Worm (Caenorhabditis elegans) whole organism, young adult: ENCODE data around the gene unc-49.
"Not testable (repeated sequence)": the region's sequence is repeated elsewhere in the genome, so short reads cannot be mapped to it uniquely, and the experiment has no call there.

Experiments used
- ama-1 ChIP-seq, 3 experiments: fragments of 150-350 bp in 1 of 3; sonication (generic microtip) in 2 of 3; optimal IDR thresholded peaks; 2 replicates each; lab custom pipeline; 2014 to 2018; ENCODE audit warnings: missing biosample characterization in 2 of 3, missing genetic modification characterization in 2 of 3, missing genetic modification reagents in 2 of 3
- lsl-1 ChIP-seq: fragments of 200-800 bp; sonication (Bioruptor generic); optimal IDR thresholded peaks from 2 replicates; lab custom pipeline; 2018; ENCODE audit warnings: mild to moderate bottlenecking, missing genetic modification characterization, moderate library complexity, missing compliant biosample characterization
- nhr-179 ChIP-seq: sonication (generic microtip); optimal IDR thresholded peaks from 2 replicates; lab custom pipeline; 2016; ENCODE audit warnings: mild to moderate bottlenecking, missing genetic modification characterization, missing compliant biosample characterization
- pha-4 ChIP-seq: fragments of 150-350 bp; sonication (generic microtip); optimal IDR thresholded peaks from 2 replicates; lab custom pipeline; 2014; ENCODE audit warnings: missing biosample characterization, missing genetic modification reagents, missing genetic modification characterization
- unc-62 ChIP-seq: fragments of 150-350 bp; optimal IDR thresholded peaks from 2 replicates; lab custom pipeline; 2014; ENCODE audit warnings: missing biosample characterization, missing genetic modification reagents, missing genetic modification characterization
- ztf-3 ChIP-seq: fragments of 200-800 bp; sonication (Bioruptor generic); optimal IDR thresholded peaks from 2 replicates; lab custom pipeline; 2018; ENCODE audit warnings: mild to moderate bottlenecking, missing genetic modification characterization, missing compliant biosample characterization

- not testable (repeated sequence) for TF ChIP-seq unc-62; nhr-179; lsl-1 (GFP tag; lab: Kevin White, UChicago); ztf-3; pha-4 (tag; lab: Kevin White, UChicago); ama-1 (optimal IDR thresholded peaks at IDR 0.05; lab: Kevin White, UChicago); ama-1 (GFP tag; optimal IDR thresholded peaks at IDR 0.05; lab: Kevin White, UChicago)
Observed at ce11 chrIII:10576316-10576715, 55.8 kb downstream of the unc-49 start.
